Worm (Caenorhabditis elegans) whole organism, young adult: ENCODE measurements around the gene coq-5.

Source experiments
- B0261.1 ChIP-seq: sonication (generic microtip); optimal IDR thresholded peaks from 2 replicates; lab custom pipeline; 2016; ENCODE audit warnings: mild to moderate bottlenecking, missing genetic modification characterization, moderate library complexity, missing compliant biosample characterization
- C17E4.6 ChIP-seq: fragments of 200-800 bp; sonication (Bioruptor generic); IDR thresholded peaks from 2 replicates; pipeline ENCODE4 v1.3.6; 2022; ENCODE audit warnings: missing genetic modification reagents, missing genetic modification characterization, missing compliant biosample characterization
- D2030.7 ChIP-seq: fragments of 200-800 bp; sonication (Bioruptor generic); IDR thresholded peaks from 2 replicates; pipeline ENCODE4 v1.3.6; 2022; ENCODE audit warnings: missing genetic modification reagents, missing genetic modification characterization, missing compliant biosample characterization
- F22D6.2 ChIP-seq: sonication (generic microtip); optimal IDR thresholded peaks from 2 replicates; lab custom pipeline; 2016; ENCODE audit warnings: mild to moderate bottlenecking, missing genetic modification characterization, missing compliant biosample characterization
- F52B5.7 ChIP-seq: sonication (generic microtip); optimal IDR thresholded peaks from 2 replicates; lab custom pipeline; 2016; ENCODE audit warnings: mild to moderate bottlenecking, missing genetic modification characterization, missing compliant biosample characterization
- F57C9.4 ChIP-seq: sonication (generic microtip); optimal IDR thresholded peaks from 2 replicates; lab custom pipeline; 2017; ENCODE audit warnings: mild to moderate bottlenecking, missing genetic modification characterization, missing compliant biosample characterization
- K12H6.12 ChIP-seq: fragments of 200-800 bp; sonication (Bioruptor generic); optimal IDR thresholded peaks from 2 replicates; lab custom pipeline; 2018; ENCODE audit warnings: mild to moderate bottlenecking, missing genetic modification characterization, missing compliant biosample characterization
- T07F8.4 ChIP-seq: sonication (generic microtip); optimal IDR thresholded peaks from 2 replicates; lab custom pipeline; 2016; ENCODE audit warnings: mild to moderate bottlenecking, missing genetic modification characterization, moderate library complexity, missing compliant biosample characterization
- Y67H2A.10 ChIP-seq: fragments of 200-800 bp; sonication (Bioruptor generic); conservative IDR thresholded peaks from 2 replicates; pipeline ENCODE4 v1.3.6; 2022; ENCODE audit warnings: missing genetic modification reagents, missing genetic modification characterization, missing compliant biosample characterization
- Y79H2A.3 ChIP-seq: fragments of 200-800 bp; sonication (Bioruptor generic); conservative IDR thresholded peaks from 2 replicates; pipeline ENCODE4 v1.3.6; 2022; ENCODE audit warnings: missing genetic modification reagents, missing genetic modification characterization, missing compliant biosample characterization
- akir-1 ChIP-seq: fragments of 200-800 bp; sonication (Bioruptor generic); optimal IDR thresholded peaks from 2 replicates; lab custom pipeline; 2018; ENCODE audit warnings: mild to moderate bottlenecking, missing genetic modification characterization, moderate library complexity, missing compliant biosample characterization
- ama-1 ChIP-seq, 3 experiments: fragments of 150-350 bp in 1 of 3; sonication (generic microtip) in 2 of 3; optimal IDR thresholded peaks; 2 replicates each; lab custom pipeline; 2014 to 2018; ENCODE audit warnings: missing biosample characterization in 2 of 3, missing genetic modification characterization in 2 of 3, missing genetic modification reagents in 2 of 3
- aptf-2 ChIP-seq: fragments of 200-800 bp; sonication (Bioruptor generic); conservative IDR thresholded peaks from 2 replicates; pipeline ENCODE4 v1.3.6; 2022; ENCODE audit warnings: missing genetic modification reagents, missing genetic modification characterization, missing compliant biosample characterization
- athp-1 ChIP-seq: sonication (generic microtip); optimal IDR thresholded peaks from 2 replicates; lab custom pipeline; 2017; ENCODE audit warnings: mild to moderate bottlenecking, missing genetic modification characterization, missing compliant biosample characterization
- attf-6 ChIP-seq: fragments of 200-800 bp; sonication (Bioruptor generic); IDR thresholded peaks from 2 replicates; pipeline ENCODE4 v1.3.6; 2022; ENCODE audit warnings: missing genetic modification reagents, missing genetic modification characterization, missing compliant biosample characterization
- cebp-1 ChIP-seq, 2 experiments: fragments of 200-800 bp in 1 of 2; sonication (Bioruptor generic) in 1 of 2; sonication (generic microtip) in 1 of 2; IDR thresholded peaks in 1 of 2; optimal IDR thresholded peaks in 1 of 2; 2 replicates each; pipeline versions ENCODE4 v1.3.6 to Lab custom; 2017 to 2022; ENCODE audit warnings: missing compliant biosample characterization in 2 of 2, missing genetic modification characterization in 2 of 2, mild to moderate bottlenecking in 1 of 2, missing genetic modification reagents in 1 of 2, moderate library complexity in 1 of 2
- ceh-27 ChIP-seq: fragments of 200-800 bp; sonication (Bioruptor generic); optimal IDR thresholded peaks from 2 replicates; lab custom pipeline; 2018; ENCODE audit warnings: mild to moderate bottlenecking, missing genetic modification characterization, moderate library complexity, missing compliant biosample characterization
- ceh-79 ChIP-seq: sonication (generic microtip); optimal IDR thresholded peaks from 2 replicates; lab custom pipeline; 2017; ENCODE audit warnings: mild to moderate bottlenecking, missing genetic modification characterization, missing compliant biosample characterization
- dox-1 ChIP-seq: fragments of 200-800 bp; sonication (Bioruptor generic); IDR thresholded peaks from 2 replicates; pipeline ENCODE4 v1.3.6; 2022; ENCODE audit warnings: missing genetic modification reagents, missing genetic modification characterization, missing compliant biosample characterization
- egrh-3 ChIP-seq: fragments of 200-800 bp; sonication (Bioruptor generic); IDR thresholded peaks from 2 replicates; pipeline ENCODE4 v1.3.6; 2022; ENCODE audit warnings: missing genetic modification reagents, missing genetic modification characterization, missing compliant biosample characterization
- fkh-3 ChIP-seq: sonication (generic microtip); optimal IDR thresholded peaks from 2 replicates; lab custom pipeline; 2016; ENCODE audit warnings: mild to moderate bottlenecking, missing genetic modification characterization, missing compliant biosample characterization
- him-1 ChIP-seq: sonication (generic microtip); optimal IDR thresholded peaks from 2 replicates; lab custom pipeline; 2016; ENCODE audit warnings: missing genotype, missing genetic modification reagents, missing genetic modification characterization, missing compliant biosample characterization
- hlh-26 ChIP-seq: fragments of 200-800 bp; sonication (Bioruptor generic); conservative IDR thresholded peaks from 2 replicates; pipeline ENCODE4 v1.3.6; 2022; ENCODE audit warnings: missing genetic modification reagents, missing genetic modification characterization, missing compliant biosample characterization
- hrde-1 ChIP-seq: sonication (generic microtip); optimal IDR thresholded peaks from 2 replicates; lab custom pipeline; 2016; ENCODE audit warnings: missing genetic modification characterization, mild to moderate bottlenecking, missing compliant biosample characterization, moderate library complexity, missing genotype, missing genetic modification reagents, borderline replicate concordance
- lag-1 ChIP-seq: fragments of 200-800 bp; sonication (Bioruptor generic); IDR thresholded peaks from 2 replicates; pipeline ENCODE4 v1.3.6; 2022; ENCODE audit warnings: missing genetic modification reagents, missing genetic modification characterization, missing compliant biosample characterization
- let-526 ChIP-seq: fragments of 200-800 bp; sonication (Bioruptor generic); IDR thresholded peaks from 2 replicates; pipeline ENCODE4 v1.3.6; 2022; ENCODE audit warnings: missing genetic modification reagents, missing genetic modification characterization, missing compliant biosample characterization
- lin-54 ChIP-seq: fragments of 200-800 bp; sonication (Bioruptor generic); optimal IDR thresholded peaks from 2 replicates; lab custom pipeline; 2018; ENCODE audit warnings: mild to moderate bottlenecking, missing genetic modification characterization, missing compliant biosample characterization
- lsy-27 ChIP-seq: sonication (generic microtip); optimal IDR thresholded peaks from 2 replicates; lab custom pipeline; 2017; ENCODE audit warnings: missing genetic modification characterization, mild to moderate bottlenecking, missing compliant biosample characterization, antibody characterized with exemption, missing genotype, borderline replicate concordance; ENCODE audit not compliant: insufficient read depth
- nfya-1 ChIP-seq: sonication (generic microtip); optimal IDR thresholded peaks from 2 replicates; lab custom pipeline; 2017; ENCODE audit warnings: antibody characterized with exemption, missing compliant biosample characterization, missing genetic modification characterization, borderline replicate concordance; ENCODE audit not compliant: insufficient read depth
- nfya-2 ChIP-seq: fragments of 200-800 bp; sonication (Bioruptor generic); IDR thresholded peaks from 2 replicates; pipeline ENCODE4 v1.3.6; 2022; ENCODE audit warnings: missing genetic modification reagents, missing genetic modification characterization, missing compliant biosample characterization
- nfyb-1 ChIP-seq: fragments of 200-800 bp; sonication (Bioruptor generic); IDR thresholded peaks from 2 replicates; pipeline ENCODE4 v1.3.6; 2022; ENCODE audit warnings: missing genetic modification reagents, missing genetic modification characterization, missing compliant biosample characterization
- nhr-80 ChIP-seq: sonication (generic microtip); optimal IDR thresholded peaks from 2 replicates; lab custom pipeline; 2016; ENCODE audit warnings: missing genetic modification characterization, missing compliant biosample characterization
- nhr-90 ChIP-seq: sonication (generic microtip); optimal IDR thresholded peaks from 2 replicates; lab custom pipeline; 2016; ENCODE audit warnings: missing genotype, mild to moderate bottlenecking, missing genetic modification characterization, missing compliant biosample characterization
- pha-4 ChIP-seq: fragments of 150-350 bp; sonication (generic microtip); optimal IDR thresholded peaks from 2 replicates; lab custom pipeline; 2014; ENCODE audit warnings: missing biosample characterization, missing genetic modification reagents, missing genetic modification characterization
- rcor-1 ChIP-seq: fragments of 200-800 bp; sonication (Bioruptor generic); IDR thresholded peaks from 2 replicates; pipeline ENCODE4 v1.3.6; 2022; ENCODE audit warnings: missing genetic modification reagents, missing genetic modification characterization, missing compliant biosample characterization
- repo-1 ChIP-seq: sonication (generic microtip); optimal IDR thresholded peaks from 2 replicates; lab custom pipeline; 2017; ENCODE audit warnings: mild to moderate bottlenecking, missing genetic modification characterization, missing compliant biosample characterization
- snpc-1.1 ChIP-seq: sonication (generic microtip); optimal IDR thresholded peaks from 2 replicates; lab custom pipeline; 2017; ENCODE audit warnings: missing genetic modification characterization, mild to moderate bottlenecking, missing compliant biosample characterization, antibody characterized with exemption, moderate library complexity, missing genotype, missing genetic modification reagents; ENCODE audit not compliant: insufficient read depth
- snpc-1.3 ChIP-seq: sonication (generic microtip); optimal IDR thresholded peaks from 2 replicates; lab custom pipeline; 2017; ENCODE audit warnings: missing genetic modification characterization, mild to moderate bottlenecking, missing compliant biosample characterization, antibody characterized with exemption, moderate library complexity, missing genotype, missing genetic modification reagents; ENCODE audit not compliant: insufficient read depth
- snpc-3.4 ChIP-seq: sonication (generic microtip); optimal IDR thresholded peaks from 2 replicates; lab custom pipeline; 2017; ENCODE audit warnings: missing genetic modification characterization, mild to moderate bottlenecking, missing compliant biosample characterization, antibody characterized with exemption, moderate library complexity, missing genotype, missing genetic modification reagents
- sptf-2 ChIP-seq: fragments of 200-800 bp; sonication (Bioruptor generic); optimal IDR thresholded peaks from 2 replicates; lab custom pipeline; 2018; ENCODE audit warnings: mild to moderate bottlenecking, missing genetic modification characterization, missing compliant biosample characterization
- zim-3 ChIP-seq: sonication (generic microtip); optimal IDR thresholded peaks from 2 replicates; lab custom pipeline; 2017; ENCODE audit warnings: mild to moderate bottlenecking, missing genetic modification characterization, moderate library complexity, missing compliant biosample characterization
- ztf-18 ChIP-seq: sonication (generic microtip); optimal IDR thresholded peaks from 2 replicates; lab custom pipeline; 2016; ENCODE audit warnings: missing genotype, mild to moderate bottlenecking, missing genetic modification characterization, missing compliant biosample characterization
- ztf-25 ChIP-seq: fragments of 200-800 bp; sonication (Bioruptor generic); IDR thresholded peaks from 2 replicates; pipeline ENCODE4 v1.3.6; 2022; ENCODE audit warnings: missing genetic modification reagents, missing genetic modification characterization, missing compliant biosample characterization
- ztf-28 ChIP-seq: fragments of 200-800 bp; sonication (Bioruptor generic); IDR thresholded peaks from 2 replicates; pipeline ENCODE4 v1.3.6; 2022; ENCODE audit warnings: missing genetic modification reagents, missing genetic modification characterization, missing compliant biosample characterization
- ztf-3 ChIP-seq: fragments of 200-800 bp; sonication (Bioruptor generic); optimal IDR thresholded peaks from 2 replicates; lab custom pipeline; 2018; ENCODE audit warnings: mild to moderate bottlenecking, missing genetic modification characterization, missing compliant biosample characterization

Gene coq-5

DNA sequence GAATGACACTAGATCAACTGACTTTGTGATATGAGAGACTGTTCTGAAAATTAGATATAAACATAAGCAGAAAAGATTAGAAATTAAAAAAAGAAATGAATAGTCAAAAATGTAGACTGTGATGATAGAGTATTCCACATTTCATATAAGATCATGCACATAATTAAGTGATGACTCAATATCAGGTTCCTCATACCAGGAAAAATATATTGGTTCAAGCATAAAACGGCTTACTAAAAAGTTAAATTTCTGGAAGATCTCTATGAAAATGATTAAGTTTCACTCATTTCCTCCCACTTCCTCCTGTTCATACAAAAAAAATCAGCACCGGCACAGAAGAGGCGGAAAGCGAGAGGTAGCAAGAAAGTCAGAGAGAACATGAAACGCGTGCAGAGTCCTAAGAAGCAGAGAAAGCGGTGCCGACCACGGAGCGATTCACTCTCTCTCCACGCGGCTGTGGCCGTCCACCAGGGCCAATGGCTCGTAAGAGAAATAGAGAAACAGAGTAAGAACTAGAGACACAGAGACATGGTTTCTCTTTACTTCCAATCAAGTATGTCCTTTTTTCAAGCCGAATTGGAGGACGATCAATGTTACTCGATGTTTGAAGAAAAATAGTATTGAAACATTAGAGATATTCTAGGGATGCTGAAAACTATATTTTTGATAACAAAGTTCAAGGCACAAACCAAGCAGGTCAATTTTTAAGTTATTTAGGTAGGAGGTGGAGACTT, 33.5 kb upstream of the coq-5 start, which contains the start of the genes ZK688.5 and fahd-1 (continued):
- TF ChIP-seq attf-6 (GFP tag; lab: Robert Waterston, UW) (no peak), ama-1 (optimal IDR thresholded peaks at IDR 0.05; lab: Kevin White, UChicago) (no peak), ama-1 (GFP tag; optimal IDR thresholded peaks at IDR 0.05; lab: Kevin White, UChicago) (no peak), sptf-2 (no peak), Y67H2A.10 (GFP tag; lab: Robert Waterston, UW) (no peak), ztf-25 (GFP tag; lab: Robert Waterston, UW) (no peak), hlh-26 (GFP tag; lab: Robert Waterston, UW) (no peak), ceh-79 (no peak), D2030.7 (GFP tag; lab: Robert Waterston, UW) (no peak), F22D6.2 (tag; lab: Kevin White, UChicago) (no peak), C17E4.6 (no peak), lag-1 (GFP tag; lab: Robert Waterston, UW) (no peak), egrh-3 (GFP tag; lab: Robert Waterston, UW) (peak; percentile 24; the same call in 1 of the 2 replicates), B0261.1 (no peak), dox-1 (no peak; the same call in 1 of the 2 replicates), F52B5.7 (tag; lab: Kevin White, UChicago) (no peak), snpc-1.1 (no peak), let-526 (GFP tag; lab: Robert Waterston, UW) (peak; percentile 50; the same call in 1 of the 2 replicates), nfyb-1 (GFP tag; lab: Robert Waterston, UW) (peak; percentile 66; the same call in 1 of the 2 replicates), ztf-18 (tag; lab: Kevin White, UChicago) (no peak), nfya-2 (GFP tag; lab: Robert Waterston, UW) (no peak), ztf-28 (no peak), nhr-90 (no peak), aptf-2 (no peak), zim-3 (tag; lab: Kevin White, UChicago) (no peak), T07F8.4 (tag; lab: Kevin White, UChicago) (no peak), snpc-1.3 (no peak), ztf-3 (GFP tag; lab: Kevin White, UChicago) (no peak), repo-1 (tag; lab: Kevin White, UChicago) (no peak), nfya-1 (tag; lab: Kevin White, UChicago) (no peak), K12H6.12 (peak; percentile 34), ceh-27 (GFP tag; lab: Kevin White, UChicago) (peak; percentile 44), lsy-27 (tag; lab: Kevin White, UChicago) (peak; percentile 71), F57C9.4 (tag; lab: Kevin White, UChicago) (no peak), cebp-1 (GFP tag; IDR thresholded peaks at IDR 0.05; lab: Robert Waterston, UW) (no peak), cebp-1 (tag; optimal IDR thresholded peaks at IDR 0.05; lab: Kevin White, UChicago) (peak; percentile 75), him-1 (tag; lab: Kevin White, UChicago) (no peak), athp-1 (tag; lab: Kevin White, UChicago) (no peak), Y79H2A.3 (no peak), rcor-1 (GFP tag; lab: Robert Waterston, UW) (no peak; the same call in 1 of the 2 replicates), akir-1 (GFP tag; lab: Kevin White, UChicago) (no peak), snpc-3.4 (no peak), fkh-3 (tag; lab: Kevin White, UChicago) (no peak), hrde-1 (tag; lab: Kevin White, UChicago) (no peak), pha-4 (tag; lab: Kevin White, UChicago) (no peak), lin-54 (GFP tag; lab: Kevin White, UChicago) (peak; percentile 7), nhr-80 (tag; lab: Kevin White, UChicago) (peak; percentile 91)
